Fruit fly (Drosophila melanogaster) whole organism, embryonic: ENCODE results near the gene Tim17a2.
A peak's percentile ranks its signal among the peaks of the same experiment; 100 is the strongest.

ENCODE experiments used
- Adf1 ChIP-seq: fragments of 200-800 bp; sonication (Bioruptor generic); IDR thresholded peaks from 2 replicates; pipeline ENCODE4 v1.3.6; 2022; ENCODE audit warnings: missing biosample characterization, missing genetic modification characterization
- Awh ChIP-seq: fragments of 200-800 bp; sonication (Bioruptor generic); IDR thresholded peaks from 2 replicates; pipeline ENCODE4, ENCODE4 v1.3.6; 2022; ENCODE audit warnings: missing biosample characterization, missing genetic modification characterization
- CG10543 ChIP-seq: fragments of 200-800 bp; sonication (Bioruptor generic); optimal IDR thresholded peaks from 3 replicates; lab custom pipeline; 2017; ENCODE audit warnings: missing biosample characterization, mild to moderate bottlenecking, missing genetic modification characterization, moderate library complexity
- CG10959 ChIP-seq: fragments of 200-800 bp; sonication (Bioruptor generic); IDR thresholded peaks from 2 replicates; pipeline ENCODE4 v1.3.6; 2022; ENCODE audit warnings: missing biosample characterization, missing genetic modification characterization
- CG12104 ChIP-seq: fragments of 200-800 bp; sonication (Bioruptor generic); optimal IDR thresholded peaks from 3 replicates; lab custom pipeline; 2016; ENCODE audit warnings: missing biosample characterization, missing genetic modification characterization
- CG12659 ChIP-seq: fragments of 200-800 bp; sonication (Bioruptor generic); optimal IDR thresholded peaks from 3 replicates; lab custom pipeline; 2017; ENCODE audit warnings: mild to moderate bottlenecking, missing biosample characterization, missing genetic modification reagents, missing genetic modification characterization
- CG13424 ChIP-seq: fragments of 200-800 bp; sonication (Bioruptor generic); optimal IDR thresholded peaks from 2 replicates; lab custom pipeline; 2019; ENCODE audit warnings: missing biosample characterization, mild to moderate bottlenecking, missing genetic modification characterization, moderate library complexity
- CG14965 ChIP-seq: fragments of 200-800 bp; sonication (Bioruptor generic); optimal IDR thresholded peaks from 2 replicates; lab custom pipeline; 2016; ENCODE audit warnings: missing biosample characterization, missing genetic modification characterization, borderline replicate concordance
- CG15011 ChIP-seq: fragments of 200-800 bp; sonication (Bioruptor generic); optimal IDR thresholded peaks from 3 replicates; lab custom pipeline; 2018; ENCODE audit warnings: missing biosample characterization, mild to moderate bottlenecking, missing genetic modification characterization
- CG1529 ChIP-seq: fragments of 200-800 bp; sonication (Bioruptor generic); optimal IDR thresholded peaks from 3 replicates; lab custom pipeline; 2018; ENCODE audit warnings: missing biosample characterization, missing genetic modification characterization
- CG1602 ChIP-seq: fragments of 200-800 bp; sonication (Bioruptor generic); optimal IDR thresholded peaks from 3 replicates; lab custom pipeline; 2016; ENCODE audit warnings: missing biosample characterization, missing genetic modification characterization
- CG30403 ChIP-seq: fragments of 200-800 bp; sonication (Bioruptor generic); optimal IDR thresholded peaks from 3 replicates; lab custom pipeline; 2016; ENCODE audit warnings: missing biosample characterization, missing genetic modification characterization
- CG31224 ChIP-seq: fragments of 200-800 bp; sonication (Bioruptor generic); IDR thresholded peaks from 2 replicates; pipeline ENCODE4 v1.3.6; 2022; ENCODE audit warnings: missing biosample characterization, missing genetic modification characterization
- CG34422 ChIP-seq: fragments of 200-800 bp; sonication (Bioruptor generic); IDR thresholded peaks from 3 replicates; pipeline ENCODE4 v1.3.6; 2022; ENCODE audit warnings: missing biosample characterization, missing genetic modification characterization
- CG4404 ChIP-seq: fragments of 200-800 bp; sonication (Bioruptor generic); IDR thresholded peaks from 2 replicates; pipeline ENCODE4 v1.3.6; 2022; ENCODE audit warnings: missing biosample characterization, missing genetic modification characterization
- CG4730 ChIP-seq: fragments of 200-800 bp; sonication (Bioruptor generic); IDR thresholded peaks from 2 replicates; pipeline ENCODE4 v1.3.6; 2022; ENCODE audit warnings: missing biosample characterization, missing genetic modification characterization
- CG5180 ChIP-seq: fragments of 200-800 bp; sonication (Bioruptor generic); optimal IDR thresholded peaks from 3 replicates; lab custom pipeline; 2017; ENCODE audit warnings: missing biosample characterization, missing genetic modification characterization, mild to moderate bottlenecking, moderate library complexity, missing genetic modification reagents
- CG5245 ChIP-seq: fragments of 200-800 bp; sonication (Bioruptor generic); optimal IDR thresholded peaks from 3 replicates; lab custom pipeline; 2016; ENCODE audit warnings: missing biosample characterization, missing genetic modification characterization
- CG6254 ChIP-seq: fragments of 200-800 bp; sonication (Bioruptor generic); optimal IDR thresholded peaks from 3 replicates; lab custom pipeline; 2017; ENCODE audit warnings: mild to moderate bottlenecking, missing biosample characterization, missing genetic modification reagents, missing genetic modification characterization
- CG6854 ChIP-seq: fragments of 200-800 bp; sonication (Bioruptor generic); optimal IDR thresholded peaks from 3 replicates; lab custom pipeline; 2017; ENCODE audit warnings: missing biosample characterization, mild to moderate bottlenecking, missing genetic modification characterization
- CG8924 ChIP-seq: fragments of 200-800 bp; optimal IDR thresholded peaks from 3 replicates; lab custom pipeline; 2019; ENCODE audit warnings: missing biosample characterization, mild to moderate bottlenecking, missing genetic modification characterization, moderate library complexity
- CG9215 ChIP-seq: fragments of 200-800 bp; sonication (Bioruptor generic); IDR thresholded peaks from 2 replicates; pipeline ENCODE4 v1.3.6; 2022; ENCODE audit warnings: missing biosample characterization, missing genetic modification characterization
- D ChIP-seq, 2 experiments: fragments of 200-800 bp in 1 of 2; fragments of >200 bp in 1 of 2; sonication (Bioruptor generic) in 1 of 2; optimal IDR thresholded peaks; 2 replicates in 1 of 2; 3 replicates in 1 of 2; lab custom pipeline; 2017; ENCODE audit warnings: mild to moderate bottlenecking in 1 of 2, missing biosample characterization in 1 of 2, missing genetic modification characterization in 1 of 2, missing genetic modification reagents in 1 of 2
- Eip74EF ChIP-seq, 2 experiments: fragments of 200-800 bp in 1 of 2; fragments of >200 bp in 1 of 2; sonication (Bioruptor generic) in 1 of 2; optimal IDR thresholded peaks; 2 replicates each; lab custom pipeline; 2017 to 2019; ENCODE audit warnings: missing biosample characterization in 2 of 2, missing genetic modification characterization in 2 of 2, mild to moderate bottlenecking in 1 of 2, moderate library complexity in 1 of 2
- Gsc ChIP-seq: fragments of 200-800 bp; sonication (Bioruptor generic); IDR thresholded peaks from 2 replicates; pipeline ENCODE4 v1.3.6; 2022; ENCODE audit warnings: missing biosample characterization, missing genetic modification characterization
- Gug ChIP-seq: fragments of 200-800 bp; sonication (Bioruptor generic); IDR thresholded peaks from 4 replicates; pipeline ENCODE4 v1.3.6; 2022; ENCODE audit warnings: missing biosample characterization, missing genetic modification characterization
- Hmx ChIP-seq: fragments of 200-800 bp; sonication (Bioruptor generic); optimal IDR thresholded peaks from 2 replicates; lab custom pipeline; 2016; ENCODE audit warnings: missing biosample characterization, missing genetic modification characterization
- Pdp1 ChIP-seq, 2 experiments: fragments of 200-800 bp; sonication (Bioruptor generic); optimal IDR thresholded peaks; 3 replicates each; lab custom pipeline; 2016; ENCODE audit warnings: missing biosample characterization in 2 of 2, missing genetic modification characterization in 2 of 2, mild to moderate bottlenecking in 1 of 2, moderate library complexity in 1 of 2
- Sox100B ChIP-seq: fragments of 200-800 bp; sonication (Bioruptor generic); optimal IDR thresholded peaks from 3 replicates; lab custom pipeline; 2018; ENCODE audit warnings: missing biosample characterization, mild to moderate bottlenecking, missing genetic modification characterization
- aop ChIP-seq: fragments of 200-800 bp; sonication (Bioruptor generic); IDR thresholded peaks from 2 replicates; pipeline ENCODE4 v1.3.6; 2022; ENCODE audit warnings: missing biosample characterization, missing genetic modification characterization
- az2 ChIP-seq: fragments of 200-800 bp; sonication (Bioruptor generic); optimal IDR thresholded peaks from 3 replicates; lab custom pipeline; 2016; ENCODE audit warnings: missing biosample characterization, missing genetic modification characterization
- cad ChIP-seq: fragments of >200 bp; optimal IDR thresholded peaks from 2 replicates; lab custom pipeline; 2017; ENCODE audit warnings: missing biosample characterization, missing genetic modification characterization
- cato ChIP-seq: fragments of 200-800 bp; sonication (Bioruptor generic); optimal IDR thresholded peaks from 2 replicates; lab custom pipeline; 2016; ENCODE audit warnings: missing biosample characterization, missing genetic modification characterization, borderline replicate concordance
- corto ChIP-seq: fragments of 200-800 bp; sonication (Bioruptor generic); optimal IDR thresholded peaks from 2 replicates; lab custom pipeline; 2016; ENCODE audit warnings: missing biosample characterization, mild to moderate bottlenecking, missing genetic modification characterization, moderate library complexity
- crol ChIP-seq: fragments of 200-800 bp; sonication (Bioruptor generic); IDR thresholded peaks from 2 replicates; pipeline ENCODE4 v1.3.6; 2022; ENCODE audit warnings: missing biosample characterization, missing genetic modification characterization
- cwo ChIP-seq: fragments of 200-800 bp; sonication (Bioruptor generic); optimal IDR thresholded peaks from 3 replicates; lab custom pipeline; 2017; ENCODE audit warnings: missing biosample characterization, missing genetic modification characterization, mild to moderate bottlenecking, moderate library complexity, missing genetic modification reagents
- lbe ChIP-seq: fragments of 200-800 bp; sonication (Bioruptor generic); optimal IDR thresholded peaks from 2 replicates; lab custom pipeline; 2016; ENCODE audit warnings: missing biosample characterization, mild to moderate bottlenecking, missing genetic modification characterization
- maf-S ChIP-seq: fragments of 200-800 bp; sonication (Bioruptor generic); optimal IDR thresholded peaks from 2 replicates; lab custom pipeline; 2016; ENCODE audit warnings: missing biosample characterization, missing genetic modification characterization
- mld ChIP-seq: fragments of 200-800 bp; sonication (Bioruptor generic); IDR thresholded peaks from 3 replicates; pipeline ENCODE4 v1.3.6; 2022; ENCODE audit warnings: missing biosample characterization, missing genetic modification characterization; ENCODE audit not compliant: partially characterized antibody
- nmo ChIP-seq: fragments of 200-800 bp; sonication (Bioruptor generic); optimal IDR thresholded peaks from 2 replicates; lab custom pipeline; 2018; ENCODE audit warnings: missing biosample characterization, mild to moderate bottlenecking, missing genetic modification characterization, moderate library complexity
- oc ChIP-seq: fragments of 200-800 bp; sonication (Bioruptor generic); optimal IDR thresholded peaks from 2 replicates; lab custom pipeline; 2018; ENCODE audit warnings: missing biosample characterization, mild to moderate bottlenecking, missing genetic modification characterization, moderate library complexity
- org-1 ChIP-seq: fragments of 200-800 bp; sonication (Bioruptor generic); optimal IDR thresholded peaks from 2 replicates; lab custom pipeline; 2017; ENCODE audit warnings: missing biosample characterization, missing genetic modification characterization
- pros ChIP-seq: fragments of 200-800 bp; sonication (Bioruptor generic); optimal IDR thresholded peaks from 3 replicates; lab custom pipeline; 2019; ENCODE audit warnings: missing biosample characterization, mild to moderate bottlenecking, missing genetic modification characterization, moderate library complexity
- psq ChIP-seq: fragments of 200-800 bp; sonication (Bioruptor generic); optimal IDR thresholded peaks from 2 replicates; lab custom pipeline; 2017; ENCODE audit warnings: missing biosample characterization, missing genetic modification characterization
- pzg ChIP-seq: fragments of 200-800 bp; sonication (Bioruptor generic); optimal IDR thresholded peaks from 3 replicates; lab custom pipeline; 2018; ENCODE audit warnings: missing biosample characterization, mild to moderate bottlenecking, missing genetic modification characterization, moderate library complexity
- sens ChIP-seq: fragments of 200-800 bp; sonication (Bioruptor generic); peaks from one replicate; lab custom pipeline; 2016; ENCODE audit warnings: missing biosample characterization, missing genetic modification characterization
- sima ChIP-seq: fragments of 200-800 bp; sonication (Bioruptor generic); optimal IDR thresholded peaks from 2 replicates; lab custom pipeline; 2016; ENCODE audit warnings: missing biosample characterization, missing genetic modification characterization
- sisA ChIP-seq: fragments of 200-800 bp; sonication (Bioruptor generic); IDR thresholded peaks from 2 replicates; pipeline ENCODE4 v1.3.6; 2022; ENCODE audit warnings: missing biosample characterization, missing genetic modification characterization
- stc ChIP-seq: fragments of 200-800 bp; sonication (Bioruptor generic); IDR thresholded peaks from 2 replicates; pipeline ENCODE4 v1.3.6; 2022; ENCODE audit warnings: missing biosample characterization, missing genetic modification characterization
- tx ChIP-seq: fragments of 200-800 bp; sonication (Bioruptor generic); optimal IDR thresholded peaks from 2 replicates; lab custom pipeline; 2016; ENCODE audit warnings: missing biosample characterization, missing genetic modification characterization
- usp ChIP-seq: fragments of >200 bp; optimal IDR thresholded peaks from 2 replicates; lab custom pipeline; 2017; ENCODE audit warnings: missing biosample characterization, missing genetic modification characterization

Gene Tim17a2

DNA sequence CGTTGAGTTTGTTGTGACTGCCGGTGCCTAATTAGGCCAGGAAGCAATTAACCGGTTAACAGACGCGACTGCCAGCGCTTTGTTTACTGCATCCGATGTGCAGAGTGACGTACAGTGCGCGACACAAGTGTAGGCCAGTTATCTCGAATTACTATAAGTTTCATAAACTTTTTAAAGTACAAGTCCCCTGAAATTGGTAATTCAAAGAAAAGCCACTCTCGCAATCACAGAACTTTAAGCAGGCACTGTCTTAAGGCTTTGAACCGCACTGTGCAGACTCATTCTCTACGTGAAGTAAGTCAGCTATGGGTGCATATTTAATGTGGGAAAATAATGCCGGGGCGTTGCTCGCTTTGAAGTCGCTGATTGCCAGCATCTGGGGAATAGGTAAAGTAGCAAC lies 53.0 kb downstream of the Tim17a2 start (continued):
- TF ChIP-seq CG14965 (GFP tag; lab: Kevin White, UChicago) (no peak), cato (GFP tag; lab: Kevin White, UChicago) (no peak), CG31224 (GFP tag; lab: Robert Waterston, UW) (no peak), CG12104 (GFP tag; lab: Kevin White, UChicago) (no peak), usp (no peak), sima (GFP tag; lab: Kevin White, UChicago) (no peak), CG10543 (GFP tag; lab: Kevin White, UChicago) (no peak), sisA (GFP tag; lab: Robert Waterston, UW) (peak; percentile 65), CG9215 (GFP tag; lab: Robert Waterston, UW) (no peak), Hmx (GFP tag; lab: Kevin White, UChicago) (no peak), corto (GFP tag; lab: Kevin White, UChicago) (no peak), aop (GFP tag; lab: Robert Waterston, UW) (no peak), Eip74EF (GFP tag; optimal IDR thresholded peaks at IDR 0.05; lab: Kevin White, UChicago) (no peak), CG6854 (no peak), CG4404 (GFP tag; lab: Robert Waterston, UW) (no peak), CG15011 (GFP tag; lab: Kevin White, UChicago) (no peak), crol (GFP tag; lab: Robert Waterston, UW) (no peak), cad (GFP tag; lab: Kevin White, UChicago) (no peak), CG30403 (peak; percentile 26), CG6254 (GFP tag; lab: Kevin White, UChicago) (peak; percentile 41), CG5180 (GFP tag; lab: Kevin White, UChicago) (no peak), nmo (GFP tag; lab: Kevin White, UChicago) (peak; percentile 40), CG8924 (peak; percentile 15), tx (GFP tag; lab: Kevin White, UChicago) (no peak), maf-S (GFP tag; lab: Kevin White, UChicago) (no peak), CG1602 (no peak), stc (0 out of 2 replicates have a peak, but pooled peaks have one; percentile 26), sens (GFP tag; lab: Kevin White, UChicago) (peak; percentile 87), Gsc (GFP tag; lab: Robert Waterston, UW) (no peak), CG4730 (no peak), az2 (GFP tag; lab: Kevin White, UChicago) (peak; percentile 35), org-1 (GFP tag; lab: Kevin White, UChicago) (no peak), D (optimal IDR thresholded peaks at IDR 0.05; lab: Kevin White, UChicago) (no peak), D (GFP tag; optimal IDR thresholded peaks at IDR 0.05; lab: Kevin White, UChicago) (peak; percentile 43), mld (no peak), pzg (no peak), CG12659 (GFP tag; lab: Kevin White, UChicago) (no peak), pros (GFP tag; lab: Kevin White, UChicago) (no peak), CG34422 (GFP tag; lab: Robert Waterston, UW) (no peak), CG5245 (peak; percentile 20), Awh (peak; percentile 66), CG13424 (tag; lab: Kevin White, UChicago) (peak; percentile 4), Sox100B (GFP tag; lab: Kevin White, UChicago) (peak; percentile 8), Adf1 (GFP tag; lab: Robert Waterston, UW) (no peak), cwo (GFP tag; lab: Kevin White, UChicago) (no peak), lbe (GFP tag; lab: Kevin White, UChicago) (no peak), CG10959 (GFP tag; lab: Robert Waterston, UW) (no peak), Pdp1 (GFP tag; optimal IDR thresholded peaks at IDR 0.05; lab: Kevin White, UChicago) (peak; percentile 17 to 21), psq (GFP tag; lab: Kevin White, UChicago) (no peak), oc (tag; lab: Kevin White, UChicago) (peak; percentile 26), Gug (GFP tag; lab: Robert Waterston, UW) (peak; percentile 46; the same call in 1 of the 4 replicates), CG1529 (peak; percentile 37)
